Fruit fly (Drosophila melanogaster) whole organism, embryonic: ENCODE results near the gene CG6005.

Experiments used
- Asciz ChIP-seq: fragments of 200-800 bp; sonication (Bioruptor generic); optimal IDR thresholded peaks from 2 replicates; lab custom pipeline; 2017; ENCODE audit warnings: missing biosample characterization, mild to moderate bottlenecking, missing genetic modification characterization, missing genetic modification reagents
- BEAF-32 ChIP-seq: fragments of 200-800 bp; sonication (Bioruptor generic); optimal IDR thresholded peaks from 3 replicates; lab custom pipeline; 2017; ENCODE audit warnings: missing biosample characterization, missing genetic modification characterization, mild to moderate bottlenecking, moderate library complexity, missing genetic modification reagents
- CG13424 ChIP-seq: fragments of 200-800 bp; sonication (Bioruptor generic); optimal IDR thresholded peaks from 2 replicates; lab custom pipeline; 2019; ENCODE audit warnings: missing biosample characterization, mild to moderate bottlenecking, missing genetic modification characterization, moderate library complexity
- CG1647 ChIP-seq: fragments of 200-800 bp; sonication (Bioruptor generic); optimal IDR thresholded peaks from 3 replicates; lab custom pipeline; 2016; ENCODE audit warnings: missing biosample characterization, missing genetic modification characterization
- CG16779 ChIP-seq: fragments of 200-800 bp; sonication (Bioruptor generic); IDR thresholded peaks from 2 replicates; pipeline ENCODE4 v1.3.6; 2022; ENCODE audit warnings: missing biosample characterization, missing genetic modification characterization
- CG17186 ChIP-seq: fragments of 200-800 bp; sonication (Bioruptor generic); optimal IDR thresholded peaks from 3 replicates; lab custom pipeline; 2017; ENCODE audit warnings: missing biosample characterization, missing genetic modification reagents, missing genetic modification characterization
- CG2129 ChIP-seq: fragments of 200-800 bp; sonication (Bioruptor generic); IDR thresholded peaks from 2 replicates; pipeline ENCODE4 v1.3.6; 2022; ENCODE audit warnings: missing biosample characterization, missing genetic modification characterization; ENCODE audit not compliant: partially characterized antibody
- CG34376 ChIP-seq: fragments of 200-800 bp; sonication (Bioruptor generic); optimal IDR thresholded peaks from 2 replicates; lab custom pipeline; 2018; ENCODE audit warnings: missing biosample characterization, mild to moderate bottlenecking, missing genetic modification characterization
- CG42726 ChIP-seq: fragments of 200-800 bp; sonication (Bioruptor generic); IDR thresholded peaks from 2 replicates; pipeline ENCODE4 v1.3.6; 2022; ENCODE audit warnings: missing biosample characterization, missing genetic modification characterization; ENCODE audit not compliant: partially characterized antibody
- CG4282 ChIP-seq: fragments of 200-800 bp; sonication (Bioruptor generic); optimal IDR thresholded peaks from 2 replicates; lab custom pipeline; 2016; ENCODE audit warnings: missing biosample characterization, missing genetic modification characterization
- CG4854 ChIP-seq: fragments of 200-800 bp; sonication (Bioruptor generic); optimal IDR thresholded peaks from 2 replicates; lab custom pipeline; 2016; ENCODE audit warnings: missing biosample characterization, missing genetic modification characterization, inconsistent platforms
- CG5953 ChIP-seq: fragments of 200-800 bp; sonication (Bioruptor generic); IDR thresholded peaks from 2 replicates; pipeline ENCODE4 v1.3.6; 2022; ENCODE audit warnings: missing biosample characterization, missing genetic modification characterization
- CG6765 ChIP-seq: fragments of 200-800 bp; sonication (Bioruptor generic); optimal IDR thresholded peaks from 3 replicates; lab custom pipeline; 2017; ENCODE audit warnings: missing biosample characterization, mild to moderate bottlenecking, missing genetic modification characterization
- CG6791 ChIP-seq: fragments of 200-800 bp; sonication (Bioruptor generic); IDR thresholded peaks from 3 replicates; pipeline ENCODE4 v1.3.6; 2022; ENCODE audit warnings: missing biosample characterization, missing genetic modification characterization; ENCODE audit not compliant: partially characterized antibody
- CG7372 ChIP-seq: fragments of 200-800 bp; sonication (Bioruptor generic); IDR thresholded peaks from 2 replicates; pipeline ENCODE4 v1.3.6; 2022; ENCODE audit warnings: missing biosample characterization, missing genetic modification characterization
- CG8924 ChIP-seq: fragments of 200-800 bp; optimal IDR thresholded peaks from 3 replicates; lab custom pipeline; 2019; ENCODE audit warnings: missing biosample characterization, mild to moderate bottlenecking, missing genetic modification characterization, moderate library complexity
- CG9437 ChIP-seq: fragments of 200-800 bp; sonication (Bioruptor generic); optimal IDR thresholded peaks from 2 replicates; lab custom pipeline; 2018; ENCODE audit warnings: missing biosample characterization, mild to moderate bottlenecking, missing genetic modification characterization
- D19B ChIP-seq: fragments of 200-800 bp; sonication (Bioruptor generic); optimal IDR thresholded peaks from 2 replicates; lab custom pipeline; 2017; ENCODE audit warnings: missing biosample characterization, mild to moderate bottlenecking, missing genetic modification characterization
- Dp ChIP-seq: fragments of 200-800 bp; sonication (Bioruptor generic); optimal IDR thresholded peaks from 2 replicates; lab custom pipeline; 2018; ENCODE audit warnings: missing biosample characterization, mild to moderate bottlenecking, missing genetic modification characterization, moderate library complexity
- Drgx ChIP-seq: fragments of 200-800 bp; sonication (Bioruptor generic); IDR thresholded peaks from 2 replicates; pipeline ENCODE4 v1.3.6; 2022; ENCODE audit warnings: missing biosample characterization, missing genetic modification characterization
- Ets97D ChIP-seq: fragments of 200-800 bp; sonication (Bioruptor generic); optimal IDR thresholded peaks from 3 replicates; lab custom pipeline; 2016; ENCODE audit warnings: missing biosample characterization, missing genetic modification characterization
- Gsc ChIP-seq: fragments of 200-800 bp; sonication (Bioruptor generic); IDR thresholded peaks from 2 replicates; pipeline ENCODE4 v1.3.6; 2022; ENCODE audit warnings: missing biosample characterization, missing genetic modification characterization
- Hr78 ChIP-seq, 2 experiments: fragments of 200-800 bp in 1 of 2; fragments of >200 bp in 1 of 2; sonication (Bioruptor generic) in 1 of 2; optimal IDR thresholded peaks; 2 replicates each; lab custom pipeline; 2017 to 2019; ENCODE audit warnings: missing biosample characterization in 2 of 2, missing genetic modification characterization in 2 of 2, mild to moderate bottlenecking in 1 of 2, moderate library complexity in 1 of 2
- Max ChIP-seq: fragments of 200-800 bp; sonication (Bioruptor generic); optimal IDR thresholded peaks from 2 replicates; lab custom pipeline; 2016; ENCODE audit warnings: missing biosample characterization, mild to moderate bottlenecking, missing genetic modification characterization
- Opbp ChIP-seq: fragments of 200-800 bp; sonication (Bioruptor generic); IDR thresholded peaks from 3 replicates; pipeline ENCODE4 v1.3.6; 2022; ENCODE audit warnings: missing biosample characterization, missing genetic modification characterization; ENCODE audit not compliant: partially characterized antibody
- TFAM ChIP-seq: fragments of 200-800 bp; sonication (Bioruptor generic); optimal IDR thresholded peaks from 2 replicates; lab custom pipeline; 2017; ENCODE audit warnings: missing biosample characterization, missing genetic modification characterization, inconsistent platforms
- YL-1 ChIP-seq: fragments of 200-800 bp; sonication (Bioruptor generic); optimal IDR thresholded peaks from 3 replicates; lab custom pipeline; 2017; ENCODE audit warnings: missing biosample characterization, mild to moderate bottlenecking, missing genetic modification characterization
- al ChIP-seq: fragments of 200-800 bp; sonication (Bioruptor generic); IDR thresholded peaks from 2 replicates; pipeline ENCODE4 v1.3.6; 2022; ENCODE audit warnings: missing biosample characterization, missing genetic modification characterization
- amos ChIP-seq: fragments of 200-800 bp; sonication (Bioruptor generic); IDR thresholded peaks from 2 replicates; pipeline ENCODE4 v1.3.6; 2022; ENCODE audit warnings: missing biosample characterization, missing genetic modification characterization; ENCODE audit not compliant: partially characterized antibody
- br ChIP-seq: fragments of >200 bp; optimal IDR thresholded peaks from 2 replicates; lab custom pipeline; 2017
- btn ChIP-seq: fragments of 200-800 bp; sonication (Bioruptor generic); optimal IDR thresholded peaks from 2 replicates; lab custom pipeline; 2016; ENCODE audit warnings: missing biosample characterization, missing genetic modification characterization
- emc ChIP-seq: fragments of 200-800 bp; sonication (Bioruptor generic); optimal IDR thresholded peaks from 2 replicates; lab custom pipeline; 2016; ENCODE audit warnings: missing biosample characterization, missing genetic modification characterization
- esg ChIP-seq: fragments of 200-800 bp; sonication (Bioruptor generic); conservative IDR thresholded peaks from 2 replicates; pipeline ENCODE4 v1.3.6; 2022; ENCODE audit warnings: missing biosample characterization, missing genetic modification characterization
- exex ChIP-seq: fragments of 200-800 bp; sonication (Bioruptor generic); optimal IDR thresholded peaks from 4 replicates; lab custom pipeline; 2018; ENCODE audit warnings: missing biosample characterization, mild to moderate bottlenecking, missing genetic modification characterization, moderate library complexity
- eyg ChIP-seq: fragments of 200-800 bp; sonication (Bioruptor generic); optimal IDR thresholded peaks from 3 replicates; lab custom pipeline; 2016; ENCODE audit warnings: missing biosample characterization, missing genetic modification characterization
- h ChIP-seq: fragments of >200 bp; optimal IDR thresholded peaks from 2 replicates; lab custom pipeline; 2017
- lilli ChIP-seq: fragments of 200-800 bp; sonication (Bioruptor generic); optimal IDR thresholded peaks from 3 replicates; lab custom pipeline; 2016; ENCODE audit warnings: missing biosample characterization, missing genetic modification characterization
- onecut ChIP-seq: fragments of 200-800 bp; sonication (Bioruptor generic); IDR thresholded peaks from 2 replicates; pipeline ENCODE4 v1.3.6; 2022; ENCODE audit warnings: missing biosample characterization, missing genetic modification characterization
- pfk ChIP-seq: fragments of 200-800 bp; sonication (Bioruptor generic); optimal IDR thresholded peaks from 2 replicates; lab custom pipeline; 2018; ENCODE audit warnings: missing biosample characterization, mild to moderate bottlenecking, missing genetic modification characterization, moderate library complexity
- sd ChIP-seq: fragments of 200-800 bp; sonication (Bioruptor generic); optimal IDR thresholded peaks from 3 replicates; lab custom pipeline; 2018; ENCODE audit warnings: missing biosample characterization, mild to moderate bottlenecking, missing genetic modification characterization, moderate library complexity
- sens ChIP-seq: fragments of 200-800 bp; sonication (Bioruptor generic); peaks from one replicate; lab custom pipeline; 2016; ENCODE audit warnings: missing biosample characterization, missing genetic modification characterization
- shn ChIP-seq: fragments of 200-800 bp; sonication (Bioruptor generic); optimal IDR thresholded peaks from 3 replicates; lab custom pipeline; 2016; ENCODE audit warnings: missing biosample characterization, missing genetic modification characterization
- sna ChIP-seq: fragments of 200-800 bp; sonication (Bioruptor generic); IDR thresholded peaks from 2 replicates; pipeline ENCODE4 v1.3.6; 2022; ENCODE audit warnings: missing biosample characterization, missing genetic modification characterization; ENCODE audit not compliant: partially characterized antibody
- stwl ChIP-seq: fragments of 200-800 bp; sonication (Bioruptor generic); optimal IDR thresholded peaks from 3 replicates; lab custom pipeline; 2018; ENCODE audit warnings: missing biosample characterization, mild to moderate bottlenecking, missing genetic modification characterization, moderate library complexity
- tin ChIP-seq: fragments of 200-800 bp; sonication (Bioruptor generic); optimal IDR thresholded peaks from 3 replicates; lab custom pipeline; 2016; ENCODE audit warnings: missing biosample characterization, missing genetic modification characterization
- tio ChIP-seq: fragments of 200-800 bp; sonication (Bioruptor generic); optimal IDR thresholded peaks from 2 replicates; lab custom pipeline; 2017; ENCODE audit warnings: missing biosample characterization, missing genetic modification characterization, inconsistent platforms
- vfl ChIP-seq: fragments of 200-800 bp; sonication (Bioruptor generic); optimal IDR thresholded peaks from 2 replicates; lab custom pipeline; 2016; ENCODE audit warnings: missing biosample characterization, missing genetic modification characterization
- vvl ChIP-seq: fragments of 200-800 bp; sonication (Bioruptor generic); IDR thresholded peaks from 2 replicates; pipeline ENCODE4 v1.3.6; 2022; ENCODE audit warnings: missing biosample characterization, missing genetic modification characterization
- wor ChIP-seq: fragments of 200-800 bp; sonication (Bioruptor generic); IDR thresholded peaks from 2 replicates; pipeline ENCODE4 v1.3.6; 2022; ENCODE audit warnings: missing biosample characterization, missing genetic modification characterization
- zen ChIP-seq: fragments of 200-800 bp; sonication (Bioruptor generic); optimal IDR thresholded peaks from 3 replicates; lab custom pipeline; 2018; ENCODE audit warnings: missing biosample characterization, mild to moderate bottlenecking, missing genetic modification characterization, moderate library complexity

The CG6005 gene

dm6 chr3R:18980863-18981536 is 42.8 kb downstream of the CG6005 start, which contains the start of the genes dnk and Smu1 (continued):
- TF ChIP-seq CG4282 (GFP tag; lab: Kevin White, UChicago) (no peak), al (GFP tag; lab: Robert Waterston, UW) (no peak), CG8924 (tag; lab: Kevin White, UChicago) (peak; percentile 70), lilli (GFP tag; lab: Kevin White, UChicago) (no peak), D19B (no peak), tin (no peak), CG5953 (GFP tag; lab: Robert Waterston, UW) (no peak), CG6765 (GFP tag; lab: Kevin White, UChicago) (no peak), h (no peak), Drgx (GFP tag; lab: Robert Waterston, UW) (peak; percentile 42; the same call in 1 of the 2 replicates), Ets97D (no peak), onecut (GFP tag; lab: Robert Waterston, UW) (peak; percentile 13; the same call in 1 of the 2 replicates), shn (GFP tag; lab: Kevin White, UChicago) (no peak), sna (GFP tag; lab: Robert Waterston, UW) (0 out of 2 replicates have a peak, but pooled peaks have one; percentile 17), pfk (GFP tag; lab: Kevin White, UChicago) (no peak), Dp (peak; percentile 43), CG2129 (GFP tag; lab: Robert Waterston, UW) (no peak), btn (GFP tag; lab: Kevin White, UChicago) (no peak), Gsc (no peak), vfl (GFP tag; lab: Kevin White, UChicago) (no peak), exex (tag; lab: Kevin White, UChicago) (no peak), Opbp (GFP tag; lab: Robert Waterston, UW) (peak; percentile 18; the same call in 1 of the 3 replicates), CG34376 (GFP tag; lab: Kevin White, UChicago) (no peak), TFAM (GFP tag; lab: Kevin White, UChicago) (no peak), eyg (GFP tag; lab: Kevin White, UChicago) (no peak), vvl (GFP tag; lab: Robert Waterston, UW) (no peak), YL-1 (GFP tag; lab: Kevin White, UChicago) (peak; percentile 25), tio (GFP tag; lab: Kevin White, UChicago) (no peak), emc (no peak), amos (GFP tag; lab: Robert Waterston, UW) (peak; percentile 57), Hr78 (GFP tag; optimal IDR thresholded peaks at IDR 0.05; lab: Kevin White, UChicago) (no peak), CG1647 (GFP tag; lab: Kevin White, UChicago) (no peak), zen (tag; lab: Kevin White, UChicago) (peak; percentile 14), wor (GFP tag; lab: Robert Waterston, UW) (no peak), CG17186 (peak; percentile 2), br (lab: Kevin White, UChicago) (no peak), BEAF-32 (peak; percentile 54), Max (GFP tag; lab: Kevin White, UChicago) (peak; percentile 49), CG13424 (tag; lab: Kevin White, UChicago) (no peak), CG42726 (no peak), CG16779 (GFP tag; lab: Robert Waterston, UW) (no peak), CG6791 (peak; percentile 43; the same call in 1 of the 3 replicates), esg (GFP tag; lab: Robert Waterston, UW) (no peak), stwl (peak; percentile 25), sd (tag; lab: Kevin White, UChicago) (no peak), CG4854 (no peak), Asciz (GFP tag; lab: Kevin White, UChicago) (no peak), CG9437 (GFP tag; lab: Kevin White, UChicago) (peak; percentile 13), sens (GFP tag; lab: Kevin White, UChicago) (peak; percentile 60), CG7372 (GFP tag; lab: Robert Waterston, UW) (no peak)
